Worm (Caenorhabditis elegans): ENCODE data around the gene cest-25.

Gene cest-25

ce11 chrIII:2698740-2699139 is 40.6 kb downstream of the cest-25 start, which contains the start of gene slc-30A9 (continued):
- TF ChIP-seq lsy-2 (tag; optimal IDR thresholded peaks at IDR 0.05) (peak; percentile 23 to 67), lin-11 (tag; optimal IDR thresholded peaks at IDR 0.05) (no peak)

ce11 chrIII:2687412-2687811 is 51.9 kb downstream of the cest-25 start:
- no peak for TF ChIP-seq ZK546.5 (tag; optimal IDR thresholded peaks at IDR 0.05)
- TF ChIP-seq lin-39 (tag; optimal IDR thresholded peaks at IDR 0.05), result no peak
- TF ChIP-seq crh-2 (tag; optimal IDR thresholded peaks at IDR 0.05), result peak; percentile 45
- peak; percentile 69 for TF ChIP-seq fos-1 (tag; optimal IDR thresholded peaks at IDR 0.05)

ce11 chrIII:2686663-2687062 is 52.7 kb downstream of the cest-25 start:
- peak; percentile 7 for TF ChIP-seq crh-2 (tag; optimal IDR thresholded peaks at IDR 0.05)
- TF ChIP-seq nhr-23 (tag; optimal IDR thresholded peaks at IDR 0.05), result no peak

- TF ChIP-seq nhr-77 (tag; optimal IDR thresholded peaks at IDR 0.05), result no peak
- TF ChIP-seq crh-2 (tag; optimal IDR thresholded peaks at IDR 0.05), result no peak
- TF ChIP-seq sma-3 (GFP tag; optimal IDR thresholded peaks at IDR 0.05), result no peak
- no peak for TF ChIP-seq lin-39 (tag; optimal IDR thresholded peaks at IDR 0.05)
- no peak for TF ChIP-seq elt-1 (tag; optimal IDR thresholded peaks at IDR 0.05)
- no peak for TF ChIP-seq nhr-21 (tag; optimal IDR thresholded peaks at IDR 0.05)
- TF ChIP-seq aly-2 (tag; optimal IDR thresholded peaks at IDR 0.05), result no peak
- no peak for TF ChIP-seq nhr-23 (tag; optimal IDR thresholded peaks at IDR 0.05)
- no peak for TF ChIP-seq lsy-2 (tag; optimal IDR thresholded peaks at IDR 0.05)
- no peak for TF ChIP-seq snpc-4 (tag; optimal IDR thresholded peaks at IDR 0.05)
- TF ChIP-seq sem-4 (tag; optimal IDR thresholded peaks at IDR 0.05), result no peak
- TF ChIP-seq skn-1 (tag; optimal IDR thresholded peaks at IDR 0.05), result no peak
- no peak for TF ChIP-seq nhr-129 (tag; optimal IDR thresholded peaks at IDR 0.05)
- TF ChIP-seq ceh-82 (tag; optimal IDR thresholded peaks at IDR 0.05), result no peak
- TF ChIP-seq lin-11 (tag; optimal IDR thresholded peaks at IDR 0.05), result no peak
- no peak for TF ChIP-seq ztf-11 (tag; optimal IDR thresholded peaks at IDR 0.05)
Measured at ce11 chrIII:2686064-2686463, 53.3 kb downstream of the cest-25 start, which contains the start of the genes Y71H2AL.2, Y71H2AL.4 and pbo-1. Y71H2AL.2 (plus strand) TSS chrIII:2686364. Y71H2AL.4 (plus strand) TSS chrIII:2686408. pbo-1 (minus strand) TSS chrIII:2686463.

Measured in whole organism, L2 larva.